Fruit fly (Drosophila melanogaster) whole organism, embryonic: Measurements from ENCODE around the gene CG5196.
A peak's percentile ranks its signal among the peaks of the same experiment; 100 is the strongest.

ENCODE experiments used
- Antp ChIP-seq: fragments of 200-800 bp; sonication (Bioruptor generic); optimal IDR thresholded peaks from 3 replicates; lab custom pipeline; 2016; ENCODE audit warnings: missing biosample characterization, missing genetic modification characterization
- BtbVII ChIP-seq: fragments of 200-800 bp; sonication (Bioruptor generic); optimal IDR thresholded peaks from 3 replicates; lab custom pipeline; 2017; ENCODE audit warnings: missing biosample characterization, mild to moderate bottlenecking, missing genetic modification characterization
- CG10147 ChIP-seq: fragments of 200-800 bp; sonication (Bioruptor generic); optimal IDR thresholded peaks from 2 replicates; lab custom pipeline; 2019; ENCODE audit warnings: missing biosample characterization, mild to moderate bottlenecking, missing genetic modification characterization, moderate library complexity
- CG1024 ChIP-seq: fragments of 200-800 bp; sonication (Bioruptor generic); IDR thresholded peaks from 2 replicates; pipeline ENCODE4 v1.3.6; 2022; ENCODE audit warnings: missing biosample characterization, missing genetic modification characterization
- CG10267 ChIP-seq: fragments of 200-800 bp; sonication (Bioruptor generic); optimal IDR thresholded peaks from 2 replicates; lab custom pipeline; 2018; ENCODE audit warnings: missing biosample characterization, mild to moderate bottlenecking, missing genetic modification characterization, moderate library complexity
- CG10321 ChIP-seq: fragments of 200-800 bp; sonication (Bioruptor generic); IDR thresholded peaks from 2 replicates; pipeline ENCODE4 v1.3.6; 2022; ENCODE audit warnings: missing biosample characterization, missing genetic modification characterization
- CG11093 ChIP-seq: fragments of 200-800 bp; sonication (Bioruptor generic); IDR thresholded peaks from 3 replicates; pipeline ENCODE4 v1.3.6; 2022; ENCODE audit warnings: missing biosample characterization, missing genetic modification characterization
- CG11398 ChIP-seq: fragments of 200-800 bp; sonication (Bioruptor generic); optimal IDR thresholded peaks from 2 replicates; lab custom pipeline; 2016; ENCODE audit warnings: missing biosample characterization, missing genetic modification characterization
- CG13123 ChIP-seq: fragments of 200-800 bp; sonication (Bioruptor generic); optimal IDR thresholded peaks from 2 replicates; lab custom pipeline; 2016; ENCODE audit warnings: missing biosample characterization, missing genetic modification characterization
- CG13775 ChIP-seq: fragments of 200-800 bp; sonication (Bioruptor generic); optimal IDR thresholded peaks from 3 replicates; lab custom pipeline; 2017; ENCODE audit warnings: missing biosample characterization, mild to moderate bottlenecking, missing genetic modification characterization
- CG15073 ChIP-seq: fragments of 200-800 bp; sonication (Bioruptor generic); optimal IDR thresholded peaks from 2 replicates; lab custom pipeline; 2016; ENCODE audit warnings: missing biosample characterization, missing genetic modification characterization
- CG15479 ChIP-seq: fragments of 200-800 bp; sonication (Bioruptor generic); optimal IDR thresholded peaks from 3 replicates; lab custom pipeline; 2019; ENCODE audit warnings: missing biosample characterization, mild to moderate bottlenecking, missing genetic modification characterization, moderate library complexity
- CG15514 ChIP-seq: fragments of 200-800 bp; sonication (Bioruptor generic); optimal IDR thresholded peaks from 3 replicates; lab custom pipeline; 2017; ENCODE audit warnings: missing biosample characterization, missing genetic modification characterization, mild to moderate bottlenecking, moderate library complexity, missing genetic modification reagents
- CG17328 ChIP-seq: fragments of 200-800 bp; sonication (Bioruptor generic); IDR thresholded peaks from 2 replicates; pipeline ENCODE4 v1.3.6; 2022; ENCODE audit warnings: missing biosample characterization, missing genetic modification characterization
- CG17359 ChIP-seq: fragments of 200-800 bp; sonication (Bioruptor generic); optimal IDR thresholded peaks from 3 replicates; lab custom pipeline; 2018; ENCODE audit warnings: missing biosample characterization, mild to moderate bottlenecking, missing genetic modification characterization, moderate library complexity
- CG17802 ChIP-seq: fragments of 200-800 bp; sonication (Bioruptor generic); optimal IDR thresholded peaks from 2 replicates; lab custom pipeline; 2018; ENCODE audit warnings: missing biosample characterization, mild to moderate bottlenecking, missing genetic modification characterization, moderate library complexity
- CG17912 ChIP-seq: fragments of 200-800 bp; sonication (Bioruptor generic); optimal IDR thresholded peaks from 2 replicates; lab custom pipeline; 2018; ENCODE audit warnings: missing biosample characterization, mild to moderate bottlenecking, missing genetic modification characterization
- CG18599 ChIP-seq: fragments of 200-800 bp; sonication (Bioruptor generic); optimal IDR thresholded peaks from 3 replicates; lab custom pipeline; 2017; ENCODE audit warnings: missing biosample characterization, missing genetic modification characterization, mild to moderate bottlenecking, moderate library complexity, missing genetic modification reagents
- CG2712 ChIP-seq: fragments of 200-800 bp; optimal IDR thresholded peaks from 3 replicates; lab custom pipeline; 2019; ENCODE audit warnings: missing biosample characterization, mild to moderate bottlenecking, missing genetic modification characterization, moderate library complexity
- CG32767 ChIP-seq: fragments of 200-800 bp; sonication (Bioruptor generic); IDR thresholded peaks from 2 replicates; pipeline ENCODE4 v1.3.6; 2022; ENCODE audit warnings: missing biosample characterization, missing genetic modification characterization
- CG43689 ChIP-seq: fragments of 200-800 bp; sonication (Bioruptor generic); IDR thresholded peaks from 2 replicates; pipeline ENCODE4 v1.3.6; 2022; ENCODE audit warnings: missing biosample characterization, missing genetic modification characterization
- CG6175 ChIP-seq: fragments of 200-800 bp; sonication (Bioruptor generic); IDR thresholded peaks from 3 replicates; pipeline ENCODE4 v1.3.6; 2022; ENCODE audit warnings: missing biosample characterization, missing genetic modification characterization
- CG9876 ChIP-seq: fragments of 200-800 bp; sonication (Bioruptor generic); optimal IDR thresholded peaks from 2 replicates; lab custom pipeline; 2016; ENCODE audit warnings: missing biosample characterization, missing genetic modification characterization
- Chrac-16 ChIP-seq: fragments of 200-800 bp; sonication (Bioruptor generic); optimal IDR thresholded peaks from 3 replicates; lab custom pipeline; 2016; ENCODE audit warnings: missing biosample characterization, missing genetic modification characterization
- CrebB ChIP-seq: fragments of 200-800 bp; sonication (Bioruptor generic); optimal IDR thresholded peaks from 3 replicates; lab custom pipeline; 2018; ENCODE audit warnings: missing biosample characterization, mild to moderate bottlenecking, missing genetic modification characterization
- D19A ChIP-seq: fragments of 200-800 bp; optimal IDR thresholded peaks from 3 replicates; lab custom pipeline; 2019; ENCODE audit warnings: missing biosample characterization, mild to moderate bottlenecking, missing genetic modification characterization, moderate library complexity
- Fer1 ChIP-seq: fragments of 200-800 bp; sonication (Bioruptor generic); optimal IDR thresholded peaks from 2 replicates; lab custom pipeline; 2017; ENCODE audit warnings: missing biosample characterization, mild to moderate bottlenecking, missing genetic modification characterization
- H2.0 ChIP-seq: fragments of 200-800 bp; sonication (Bioruptor generic); IDR thresholded peaks from 2 replicates; pipeline ENCODE4 v1.3.6; 2022; ENCODE audit warnings: missing biosample characterization, missing genetic modification characterization
- Hr78 ChIP-seq, 2 experiments: fragments of 200-800 bp in 1 of 2; fragments of >200 bp in 1 of 2; sonication (Bioruptor generic) in 1 of 2; optimal IDR thresholded peaks; 2 replicates each; lab custom pipeline; 2017 to 2019; ENCODE audit warnings: missing biosample characterization in 2 of 2, missing genetic modification characterization in 2 of 2, mild to moderate bottlenecking in 1 of 2, moderate library complexity in 1 of 2
- Lhr ChIP-seq: fragments of 200-800 bp; sonication (Bioruptor generic); optimal IDR thresholded peaks from 3 replicates; lab custom pipeline; 2017; ENCODE audit warnings: mild to moderate bottlenecking, missing biosample characterization, missing genetic modification reagents, missing genetic modification characterization
- MESR4 ChIP-seq: fragments of 200-800 bp; sonication (Bioruptor generic); optimal IDR thresholded peaks from 2 replicates; lab custom pipeline; 2018; ENCODE audit warnings: missing biosample characterization, mild to moderate bottlenecking, missing genetic modification characterization, moderate library complexity
- Meics ChIP-seq: fragments of 200-800 bp; sonication (Bioruptor generic); optimal IDR thresholded peaks from 2 replicates; lab custom pipeline; 2017; ENCODE audit warnings: missing biosample characterization, mild to moderate bottlenecking, missing genetic modification characterization
- Nf-YA ChIP-seq: fragments of 200-800 bp; sonication (Bioruptor generic); IDR thresholded peaks from 2 replicates; pipeline ENCODE4 v1.3.6; 2022; ENCODE audit warnings: missing biosample characterization, missing genetic modification characterization
- Oaz ChIP-seq: fragments of 200-800 bp; sonication (Bioruptor generic); IDR thresholded peaks from 2 replicates; pipeline ENCODE4 v1.3.6; 2022; ENCODE audit warnings: missing biosample characterization, missing genetic modification characterization
- Side ChIP-seq: fragments of 200-800 bp; sonication (Bioruptor generic); optimal IDR thresholded peaks from 2 replicates; lab custom pipeline; 2016; ENCODE audit warnings: missing biosample characterization, missing genetic modification characterization
- Stat92E ChIP-seq, 3 experiments: fragments of >200 bp in 2 of 3; fragments of 200-800 bp in 1 of 3; sonication (Bioruptor generic) in 1 of 3; optimal IDR thresholded peaks; 2 replicates each; lab custom pipeline; 2017 to 2019; ENCODE audit warnings: missing biosample characterization in 3 of 3, missing genetic modification characterization in 3 of 3, mild to moderate bottlenecking in 1 of 3, moderate library complexity in 1 of 3
- ab ChIP-seq: fragments of 200-800 bp; sonication (Bioruptor generic); optimal IDR thresholded peaks from 2 replicates; lab custom pipeline; 2016; ENCODE audit warnings: missing biosample characterization, missing genetic modification characterization
- chif ChIP-seq, 2 experiments: fragments of 200-800 bp; sonication (Bioruptor generic); optimal IDR thresholded peaks; 3 replicates each; lab custom pipeline; 2016; ENCODE audit warnings: missing biosample characterization in 2 of 2, missing genetic modification characterization in 2 of 2
- eve ChIP-seq, 2 experiments: fragments of >200 bp; optimal IDR thresholded peaks; 2 replicates each; lab custom pipeline; 2017; ENCODE audit warnings: missing biosample characterization in 2 of 2, missing genetic modification characterization in 2 of 2
- insv ChIP-seq, 2 experiments: fragments of 200-800 bp; sonication (Bioruptor generic); optimal IDR thresholded peaks; 3 replicates each; lab custom pipeline; 2016 to 2018; ENCODE audit warnings: missing biosample characterization in 2 of 2, missing genetic modification characterization in 2 of 2
- kah ChIP-seq: fragments of 200-800 bp; sonication (Bioruptor generic); optimal IDR thresholded peaks from 2 replicates; lab custom pipeline; 2018; ENCODE audit warnings: missing biosample characterization, mild to moderate bottlenecking, missing genetic modification characterization
- ken ChIP-seq: fragments of 200-800 bp; sonication (Bioruptor generic); IDR thresholded peaks from 3 replicates; pipeline ENCODE4 v1.3.6; 2022; ENCODE audit warnings: missing biosample characterization, missing genetic modification characterization
- nom ChIP-seq: fragments of 200-800 bp; sonication (Bioruptor generic); optimal IDR thresholded peaks from 2 replicates; lab custom pipeline; 2017; ENCODE audit warnings: missing biosample characterization, missing genetic modification characterization, mild to moderate bottlenecking, moderate library complexity, missing genetic modification reagents
- pb ChIP-seq: fragments of 200-800 bp; sonication (Bioruptor generic); optimal IDR thresholded peaks from 3 replicates; lab custom pipeline; 2016; ENCODE audit warnings: missing biosample characterization, missing genetic modification characterization
- psq ChIP-seq: fragments of 200-800 bp; sonication (Bioruptor generic); optimal IDR thresholded peaks from 2 replicates; lab custom pipeline; 2017; ENCODE audit warnings: missing biosample characterization, missing genetic modification characterization
- sug ChIP-seq: fragments of 200-800 bp; optimal IDR thresholded peaks from 2 replicates; lab custom pipeline; 2019; ENCODE audit warnings: missing biosample characterization, mild to moderate bottlenecking, missing genetic modification characterization, moderate library complexity
- trh ChIP-seq: fragments of 200-800 bp; sonication (Bioruptor generic); optimal IDR thresholded peaks from 2 replicates; lab custom pipeline; 2016; ENCODE audit warnings: missing biosample characterization, missing genetic modification characterization
- twi ChIP-seq: fragments of 200-800 bp; optimal IDR thresholded peaks from 2 replicates; lab custom pipeline; 2019; ENCODE audit warnings: missing biosample characterization, mild to moderate bottlenecking, missing genetic modification characterization, moderate library complexity
- vfl ChIP-seq: fragments of 200-800 bp; sonication (Bioruptor generic); optimal IDR thresholded peaks from 2 replicates; lab custom pipeline; 2016; ENCODE audit warnings: missing biosample characterization, missing genetic modification characterization
- zfh2 ChIP-seq: fragments of 200-800 bp; sonication (Bioruptor generic); optimal IDR thresholded peaks from 2 replicates; lab custom pipeline; 2016; ENCODE audit warnings: missing biosample characterization, missing genetic modification characterization

The CG5196 gene

DNA sequence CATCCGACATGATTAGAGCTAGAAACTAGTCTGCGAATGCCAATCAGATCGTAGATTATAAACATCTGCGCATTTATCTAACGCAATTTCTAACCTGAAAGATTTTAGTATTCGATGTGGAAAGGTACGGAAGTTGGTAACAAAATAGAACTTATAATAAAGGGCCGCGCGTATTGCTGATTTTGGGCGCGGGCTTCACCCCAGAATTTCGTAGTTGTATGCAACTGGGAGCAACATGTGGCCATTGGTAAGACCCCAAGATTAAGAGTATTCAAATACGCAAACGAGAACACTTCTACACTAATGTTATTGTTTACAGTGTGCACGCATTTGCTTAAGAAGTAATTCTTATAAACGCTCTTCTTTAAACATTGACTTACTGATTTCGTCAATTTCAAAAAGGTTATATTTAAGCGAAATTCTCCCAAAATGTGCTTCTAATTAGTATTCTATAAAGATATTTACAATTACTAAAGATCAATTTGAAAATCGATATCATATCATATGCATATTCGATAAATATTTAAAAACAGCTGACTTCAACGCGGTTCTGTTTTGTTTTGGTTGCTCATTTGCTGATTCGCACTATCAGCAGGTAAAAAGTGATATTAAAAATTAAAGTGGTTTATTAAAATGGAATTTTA is 51.9 kb downstream of the CG5196 start, which contains the start of the genes CG5961 and Polr3C (continued):
- TF ChIP-seq CG10321: no peak
- TF ChIP-seq vfl (GFP tag; lab: Kevin White, UChicago): no peak
- no peak for TF ChIP-seq CG15073 (GFP tag; lab: Kevin White, UChicago)
- TF ChIP-seq CG6175 (GFP tag; lab: Robert Waterston, UW): no peak
- no peak for TF ChIP-seq Lhr (GFP tag; lab: Kevin White, UChicago)
- TF ChIP-seq CG1024 (GFP tag; lab: Robert Waterston, UW): no peak
- TF ChIP-seq CG15479: no peak
- peak in 1 of 3 experiments; percentile 20 for TF ChIP-seq Stat92E (GFP tag; optimal IDR thresholded peaks at IDR 0.05; lab: Kevin White, UChicago)
- no peak for TF ChIP-seq Nf-YA
- no peak for TF ChIP-seq Antp
- no peak for TF ChIP-seq trh (GFP tag; lab: Kevin White, UChicago)
- peak; percentile 71 for TF ChIP-seq MESR4 (GFP tag; lab: Kevin White, UChicago)
- no peak for TF ChIP-seq H2.0 (GFP tag; lab: Robert Waterston, UW)
- no peak for TF ChIP-seq twi (tag; lab: Kevin White, UChicago)
- TF ChIP-seq ken: no peak
- TF ChIP-seq chif (GFP tag; optimal IDR thresholded peaks at IDR 0.05; lab: Kevin White, UChicago): no peak
- TF ChIP-seq BtbVII (GFP tag; lab: Kevin White, UChicago): no peak
- no peak for TF ChIP-seq CG13775 (GFP tag; lab: Kevin White, UChicago)
- TF ChIP-seq sug: peak; percentile 6
- TF ChIP-seq CG13123 (GFP tag; lab: Kevin White, UChicago): no peak
- TF ChIP-seq CG9876 (GFP tag; lab: Kevin White, UChicago): no peak
- TF ChIP-seq nom: no peak
- TF ChIP-seq CG2712: no peak
- TF ChIP-seq CG15514 (GFP tag; lab: Kevin White, UChicago): peak; percentile 70
- peak; percentile 67 for TF ChIP-seq kah (GFP tag; lab: Kevin White, UChicago)
- no peak for TF ChIP-seq CG17359 (tag; lab: Kevin White, UChicago)
- TF ChIP-seq pb (GFP tag; lab: Kevin White, UChicago): no peak
- no peak for TF ChIP-seq ab (GFP tag; lab: Kevin White, UChicago)
- no peak for TF ChIP-seq Hr78 (GFP tag; optimal IDR thresholded peaks at IDR 0.05; lab: Kevin White, UChicago)
- TF ChIP-seq D19A (tag; lab: Kevin White, UChicago): peak; percentile 61
- TF ChIP-seq Meics (GFP tag; lab: Kevin White, UChicago): no peak
- no peak for TF ChIP-seq Chrac-16 (GFP tag; lab: Kevin White, UChicago)
- TF ChIP-seq eve (GFP tag; optimal IDR thresholded peaks at IDR 0.05; lab: Kevin White, UChicago): no peak
- no peak for TF ChIP-seq CG17912 (GFP tag; lab: Kevin White, UChicago)
- TF ChIP-seq CG18599: no peak
- TF ChIP-seq Fer1 (GFP tag; lab: Kevin White, UChicago): peak; percentile 27
- no peak for TF ChIP-seq CG10147 (GFP tag; lab: Kevin White, UChicago)
- TF ChIP-seq CG10267 (tag; lab: Kevin White, UChicago): peak; percentile 45
- peak in 1 of 2 experiments; percentile 38 for TF ChIP-seq insv (GFP tag; optimal IDR thresholded peaks at IDR 0.05; lab: Kevin White, UChicago)
- no peak for TF ChIP-seq CG17328 (GFP tag; lab: Robert Waterston, UW)
- TF ChIP-seq CrebB (tag; lab: Kevin White, UChicago): no peak
- no peak for TF ChIP-seq zfh2 (GFP tag; lab: Kevin White, UChicago)
- no peak for TF ChIP-seq CG11398 (GFP tag; lab: Kevin White, UChicago)
- TF ChIP-seq psq (GFP tag; lab: Kevin White, UChicago): peak; percentile 80
- no peak for TF ChIP-seq CG17802
- TF ChIP-seq Side (GFP tag; lab: Kevin White, UChicago): no peak
- no peak for TF ChIP-seq CG11093 (GFP tag; lab: Robert Waterston, UW)
- no peak for TF ChIP-seq CG43689 (GFP tag; lab: Robert Waterston, UW)
- no peak for TF ChIP-seq Oaz (GFP tag; lab: Robert Waterston, UW)
- no peak for TF ChIP-seq CG32767
